Worm (Caenorhabditis elegans) whole organism, early embryonic: ENCODE data around the gene srx-29.
"Not testable (repeated sequence)": the region's sequence is repeated elsewhere in the genome, so short reads cannot be mapped to it uniquely, and the experiment has no call there.

Source experiments
- ama-1 ChIP-seq: fragments of 150-350 bp; optimal IDR thresholded peaks from 2 replicates; lab custom pipeline; 2014
- tbx-11 ChIP-seq: fragments of 200-800 bp; sonication (Bioruptor generic); IDR thresholded peaks from 2 replicates; pipeline ENCODE4 v1.3.6; 2022; ENCODE audit warnings: missing genetic modification characterization, missing compliant biosample characterization

DNA sequence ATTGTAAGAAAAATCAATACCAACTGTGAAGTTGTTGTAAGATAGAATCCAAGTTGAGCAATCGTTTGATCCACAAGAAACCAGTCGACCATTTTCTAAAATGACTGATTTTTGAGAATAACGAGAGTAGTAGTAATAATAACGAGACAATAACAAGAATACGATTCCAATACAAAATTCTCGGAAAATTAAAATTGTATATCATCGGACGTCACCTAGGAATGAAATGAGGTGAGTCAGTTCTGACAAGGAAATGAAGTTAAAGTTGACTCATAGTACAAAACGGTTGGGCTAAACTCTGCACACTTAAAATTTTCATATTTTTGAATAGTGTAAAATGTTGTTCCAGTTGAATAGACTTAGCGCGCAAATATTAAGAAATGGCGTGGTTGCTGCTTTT is 46.4 kb upstream of the srx-29 start, which contains the start of gene str-19:
- TF ChIP-seq ama-1 (lab: Kevin White, UChicago); tbx-11: not testable (repeated sequence)
